Fruit fly (Drosophila melanogaster): ENCODE results near the gene CG31800.

DNA sequence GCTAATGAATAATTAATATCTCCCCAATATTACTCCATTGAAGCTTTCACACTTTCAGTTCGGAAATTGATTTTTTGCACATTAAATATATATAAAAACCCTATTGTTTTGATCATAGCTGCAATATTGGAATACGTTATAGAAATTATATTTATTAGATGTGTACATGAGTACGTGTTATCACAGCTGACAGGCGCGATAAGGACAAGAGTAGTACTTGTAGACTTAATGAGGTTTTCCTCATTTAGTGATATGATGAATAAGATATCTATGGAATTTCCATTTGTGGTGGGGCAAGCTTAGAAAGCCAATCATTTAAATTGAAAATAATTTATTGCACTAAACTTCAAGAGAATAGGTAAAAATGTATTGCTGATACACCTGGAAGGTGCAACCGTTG is 31.9 kb downstream of the CG31800 start:
- no peak for TF ChIP-seq Myc (optimal IDR thresholded peaks at IDR 0.05)
- TF ChIP-seq insv (optimal IDR thresholded peaks at IDR 0.05): no peak
